Fruit fly (Drosophila melanogaster): ENCODE data around the gene CG7778.
A peak's percentile ranks its signal among the peaks of the same experiment; 100 is the strongest.

The CG7778 gene

dm6 chr2L:8370364-8371326 lies 24.2 kb downstream of the CG7778 start, which contains the start of gene CG17292 (continued):
- TF ChIP-seq PHDP (tag; optimal IDR thresholded peaks at IDR 0.05) (peak; percentile 54), ken (GFP tag; IDR thresholded peaks at IDR 0.05) (peak; percentile 62; the same call in 2 of the 3 replicates), unpg (GFP tag; optimal IDR thresholded peaks at IDR 0.05) (peak; percentile 38), bcd (GFP tag; optimal IDR thresholded peaks at IDR 0.05) (peak; percentile 61), wdn (GFP tag; IDR thresholded peaks at IDR 0.05) (peak; percentile 27; the same call in 1 of the 2 replicates), dysf (GFP tag; IDR thresholded peaks at IDR 0.05) (peak; percentile 56; the same call in 2 of the 3 replicates), ara (GFP tag; IDR thresholded peaks at IDR 0.05) (no peak), br (optimal IDR thresholded peaks at IDR 0.05) (no peak), bab2 (GFP tag; optimal IDR thresholded peaks at IDR 0.05) (no peak), GATAe (GFP tag; conservative IDR thresholded peaks at IDR 0.05) (peak; percentile 18; the same call in 1 of the 2 replicates), scrt (GFP tag; optimal IDR thresholded peaks at IDR 0.05) (no peak), toy (GFP tag; IDR thresholded peaks at IDR 0.05) (no peak), fu2 (GFP tag; optimal IDR thresholded peaks at IDR 0.05) (no peak), CG32532 (GFP tag; IDR thresholded peaks at IDR 0.05) (peak; percentile 72), CG2712 (tag; optimal IDR thresholded peaks at IDR 0.05) (peak; percentile 15), stc (GFP tag; IDR thresholded peaks at IDR 0.05) (0 out of 2 replicates have a peak, but pooled peaks have one; percentile 40), Scr (GFP tag; IDR thresholded peaks at IDR 0.05; ENCODE audit: partially characterized antibody) (peak; percentile 90), crol (GFP tag; IDR thresholded peaks at IDR 0.05) (no peak; the same call in 1 of the 2 replicates), Antp (GFP tag; optimal IDR thresholded peaks at IDR 0.05) (peak; percentile 20), pnt (GFP tag; optimal IDR thresholded peaks at IDR 0.05) (no peak), CG6765 (GFP tag; optimal IDR thresholded peaks at IDR 0.05) (peak; percentile 29), C15 (GFP tag; IDR thresholded peaks at IDR 0.05) (no peak), Myb (GFP tag; optimal IDR thresholded peaks at IDR 0.05) (peak; percentile 46), Oaz (GFP tag; IDR thresholded peaks at IDR 0.05) (peak; percentile 24; the same call in 1 of the 2 replicates), Doc2 (GFP tag; IDR thresholded peaks at IDR 0.05) (no peak), Abd-B (GFP tag; optimal IDR thresholded peaks at IDR 0.05) (no peak), CG14050 (GFP tag; IDR thresholded peaks at IDR 0.05) (no peak), Vsx1 (GFP tag; optimal IDR thresholded peaks at IDR 0.05) (peak; percentile 62), CG10321 (GFP tag; IDR thresholded peaks at IDR 0.05) (0 out of 2 replicates have a peak, but pooled peaks have one; percentile 60), CG43689 (GFP tag; IDR thresholded peaks at IDR 0.05) (no peak), Dfd (GFP tag; optimal IDR thresholded peaks at IDR 0.05) (no peak), Ravus (GFP tag; IDR thresholded peaks at IDR 0.05) (no peak), pita (GFP tag; optimal IDR thresholded peaks at IDR 0.05) (no peak), CG15514 (GFP tag; optimal IDR thresholded peaks at IDR 0.05) (peak; percentile 95), CG18764 (GFP tag; optimal IDR thresholded peaks at IDR 0.05) (peak; percentile 76), Sox100B (GFP tag; optimal IDR thresholded peaks at IDR 0.05) (peak; percentile 5), CG14667 (GFP tag; IDR thresholded peaks at IDR 0.05) (no peak), lbe (GFP tag; optimal IDR thresholded peaks at IDR 0.05) (no peak), Bteb2 (GFP tag; optimal IDR thresholded peaks at IDR 0.05) (no peak), sens-2 (GFP tag; IDR thresholded peaks at IDR 0.05) (no peak), disco-r (GFP tag; optimal IDR thresholded peaks at IDR 0.05) (no peak), CG15073 (GFP tag; optimal IDR thresholded peaks at IDR 0.05) (no peak), CrebB (tag; optimal IDR thresholded peaks at IDR 0.05) (peak; percentile 85), ranshi (GFP tag; IDR thresholded peaks at IDR 0.05) (peak; percentile 58; the same call in 1 of the 2 replicates), CG7987 (GFP tag; optimal IDR thresholded peaks at IDR 0.05) (peak; percentile 55), ind (GFP tag; optimal IDR thresholded peaks at IDR 0.05) (no peak), CG30431 (GFP tag; optimal IDR thresholded peaks at IDR 0.05) (no peak), HmgZ (tag; optimal IDR thresholded peaks at IDR 0.05) (peak; percentile 83), trem (tag; optimal IDR thresholded peaks at IDR 0.05) (no peak), CG11504 (tag; optimal IDR thresholded peaks at IDR 0.05) (peak; percentile 25)

Data from whole organism, embryonic.